Worm (Caenorhabditis elegans) whole organism, L4/young adult: Measurements from ENCODE around the gene C05C10.7.

Source experiments
- W03F9.2 ChIP-seq: fragments of 150-350 bp; optimal IDR thresholded peaks from 2 replicates; lab custom pipeline; 2014; ENCODE audit warnings: missing biosample characterization, missing genetic modification characterization
- dao-5 ChIP-seq: sonication (generic microtip); optimal IDR thresholded peaks from 2 replicates; lab custom pipeline; 2016; ENCODE audit warnings: missing genotype, missing genetic modification characterization, moderate library complexity, missing compliant biosample characterization

- no peak for TF ChIP-seq dao-5 (tag; lab: Kevin White, UChicago)
- TF ChIP-seq W03F9.2 (tag; lab: Kevin White, UChicago): no peak
Measured at ce11 chrII:9920468-9920867, 18.3 kb downstream of the C05C10.7 start, which contains the start of gene pho-10.
